Fruit fly (Drosophila melanogaster) S2 (cell line): ENCODE data around the gene Coprox.

Experiments used
- CG8478 ChIP-seq: fragments of >200 bp; optimal IDR thresholded peaks from 2 replicates; lab custom pipeline; 2018
- CTCF ChIP-seq, 2 experiments: fragments of >200 bp; optimal IDR thresholded peaks; 2 replicates each; lab custom pipeline; 2018

Coprox gene

DNA sequence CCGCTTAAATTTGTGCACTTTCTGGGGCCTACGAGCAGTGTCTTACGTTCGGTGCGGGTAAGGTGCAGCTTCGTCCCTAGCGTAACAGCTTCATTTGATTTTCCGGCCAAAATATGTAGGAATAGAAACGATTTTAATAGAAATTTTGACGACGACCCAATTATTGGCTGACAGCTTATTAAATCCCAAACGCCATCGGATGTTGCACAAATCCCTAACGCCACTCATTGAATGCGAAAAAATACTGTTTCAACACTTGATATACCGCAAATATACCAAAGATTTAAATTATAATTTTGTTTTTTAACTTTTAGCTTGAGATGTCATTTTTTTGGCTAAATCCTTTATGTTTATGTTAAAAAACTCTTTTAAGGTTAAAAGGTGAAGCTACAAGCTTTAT lies 19.1 kb upstream of the Coprox start, which contains the start of gene Fgop2:
Gene Fgop2 (minus strand): TSS at position 202 of the 400 bp plus-strand sequence.
- no peak for TF ChIP-seq CTCF (optimal IDR thresholded peaks at IDR 0.05; lab: Kevin White, UChicago)

DNA sequence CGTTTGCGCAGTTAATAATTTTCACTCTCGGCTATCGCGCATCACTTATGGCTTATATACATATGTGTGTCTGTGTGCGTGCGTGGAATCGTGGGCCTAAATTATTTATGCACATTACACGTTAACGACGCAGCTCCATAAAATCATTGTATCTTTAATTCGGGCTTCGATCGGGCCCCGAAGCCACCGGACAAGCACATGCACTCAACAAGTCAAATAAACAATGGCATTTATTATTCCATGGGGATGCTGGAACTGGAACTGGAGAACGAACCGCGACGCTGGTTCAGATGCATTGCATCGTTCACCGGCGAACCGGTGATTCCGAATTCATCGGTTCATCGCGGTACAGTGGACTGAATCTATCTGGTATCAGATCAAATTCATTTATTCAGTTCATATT lies 15.7 kb upstream of the Coprox start, which contains the start of gene ihog:
Gene ihog (minus strand): TSS at position 269 of the 403 bp plus-strand sequence.
- TF ChIP-seq CTCF (optimal IDR thresholded peaks at IDR 0.05; lab: Kevin White, UChicago) (peak in 1 of 2 experiments; percentile 9), CG8478 (lab: Kevin White, UChicago) (no peak)

DNA sequence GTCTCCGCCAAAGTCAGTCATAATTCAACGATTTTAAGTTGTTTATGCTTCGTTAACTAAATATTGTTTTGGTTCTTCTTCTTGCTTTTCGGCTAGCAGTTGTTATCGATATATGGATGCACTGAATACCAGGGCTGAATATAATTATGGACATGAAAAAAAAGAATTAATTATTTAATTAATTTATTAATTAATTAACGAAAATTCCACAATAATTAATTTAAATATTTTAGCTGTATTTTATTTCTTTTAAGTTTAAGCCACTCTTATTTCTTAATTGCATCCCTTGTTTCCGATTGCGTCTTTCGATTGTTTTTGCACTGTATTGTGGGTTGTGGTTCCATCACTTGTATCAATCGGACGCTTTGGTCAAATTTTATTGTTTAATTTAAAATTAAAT lies 14.1 kb upstream of the Coprox start, which contains the start of the genes Gas41 and SA1:
Gene Gas41 (minus strand): TSS at position 112 of the 400 bp plus-strand sequence.
Gene SA1 (plus strand): TSS at position 326 of the 400 bp plus-strand sequence.
- TF ChIP-seq CTCF (optimal IDR thresholded peaks at IDR 0.05; lab: Kevin White, UChicago) (no peak), CG8478 (lab: Kevin White, UChicago) (no peak)

DNA sequence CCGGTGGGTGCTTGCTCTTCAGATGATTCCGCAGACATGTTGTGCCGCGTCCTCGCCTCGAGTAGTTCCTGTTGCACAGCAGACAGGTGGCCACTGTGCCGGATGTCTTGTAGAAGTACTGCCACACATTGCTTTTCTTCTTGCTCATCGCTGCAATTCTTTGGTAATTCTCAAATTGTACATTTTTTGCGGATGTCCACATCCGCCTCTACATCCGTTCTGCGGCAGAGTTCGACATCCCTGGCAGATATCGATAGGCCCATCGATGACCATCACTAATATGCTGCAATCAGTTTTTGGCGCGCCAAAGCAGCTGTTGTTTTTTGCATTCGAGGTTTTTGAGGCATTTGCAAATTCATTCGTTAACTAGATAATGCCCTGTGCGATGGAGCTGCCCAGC lies 7.5 kb upstream of the Coprox start, which contains the start of the genes CG13775 and CG3430:
Gene CG13775 (minus strand): TSS at position 226 of the 400 bp plus-strand sequence.
Gene CG3430 (plus strand): TSS at position 284 of the 400 bp plus-strand sequence.
- TF ChIP-seq CTCF (optimal IDR thresholded peaks at IDR 0.05; lab: Kevin White, UChicago) (no peak), CG8478 (lab: Kevin White, UChicago) (no peak)

DNA sequence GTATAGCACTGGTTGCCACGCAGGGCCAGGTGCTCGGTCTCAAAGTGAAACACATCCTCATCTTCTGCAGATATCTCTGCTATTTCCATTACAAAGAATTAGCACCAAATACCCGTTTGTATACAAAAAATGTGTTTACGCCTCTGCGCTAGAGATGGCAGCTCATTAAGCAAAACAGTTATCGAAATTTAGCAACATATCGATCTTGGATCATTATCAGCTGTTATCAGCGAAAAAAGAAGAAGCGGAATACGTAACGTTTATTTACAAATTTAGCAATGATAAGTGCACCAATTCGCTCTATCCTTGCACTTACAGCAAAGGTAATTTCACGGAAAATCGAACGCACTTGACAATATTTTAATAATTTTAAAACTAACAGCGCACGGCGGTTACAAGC lies 4.1 kb upstream of the Coprox start, which contains the start of the genes Atac1 and Hmgcl:
Gene Atac1 (minus strand): TSS at position 164 of the 400 bp plus-strand sequence.
Gene Hmgcl (plus strand): TSS at position 213 of the 400 bp plus-strand sequence.
- TF ChIP-seq CG8478 (lab: Kevin White, UChicago) (no peak), CTCF (optimal IDR thresholded peaks at IDR 0.05; lab: Kevin White, UChicago) (no peak)

DNA sequence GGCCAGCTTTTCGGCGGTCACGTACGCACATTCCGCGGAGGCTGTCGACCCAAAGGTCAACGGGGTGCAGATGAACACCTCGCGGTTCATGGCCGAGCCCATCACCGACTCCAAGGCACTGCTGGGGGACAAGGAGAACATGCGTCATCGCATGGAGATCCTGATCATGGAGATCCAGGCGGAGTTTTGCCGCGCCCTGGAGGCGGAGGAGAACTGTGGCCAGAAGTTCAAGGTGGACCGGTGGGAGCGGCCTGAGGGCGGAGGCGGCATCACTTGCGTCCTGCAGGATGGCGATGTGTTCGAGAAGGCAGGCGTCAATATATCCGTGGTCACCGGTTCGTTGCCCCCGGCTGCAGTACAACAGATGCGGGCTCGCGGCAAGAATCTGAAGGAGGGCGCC lies 411 bp downstream of the Coprox start:
- TF ChIP-seq CG8478 (lab: Kevin White, UChicago), result no peak

DNA sequence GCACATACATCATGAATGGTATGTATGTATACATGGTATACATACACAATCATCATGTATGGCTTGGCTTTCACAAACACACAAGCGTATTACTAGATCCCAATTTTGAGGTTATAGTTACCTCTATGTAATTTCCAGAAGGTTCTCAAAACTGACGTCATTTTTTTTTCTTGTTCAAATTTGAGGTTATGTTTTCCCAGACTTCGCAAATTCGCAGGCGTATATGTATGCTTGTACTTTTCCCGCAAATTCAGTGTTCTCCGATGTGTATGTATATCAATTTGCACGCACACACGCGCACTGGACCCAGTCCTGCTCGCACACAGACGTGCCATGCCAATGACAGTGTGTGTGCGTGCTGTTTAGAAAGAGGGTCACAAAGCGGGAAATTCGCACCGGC lies 2.1 kb downstream of the Coprox start:
- no peak for TF ChIP-seq CG8478 (lab: Kevin White, UChicago)
- no peak for TF ChIP-seq CTCF (optimal IDR thresholded peaks at IDR 0.05; lab: Kevin White, UChicago)

DNA sequence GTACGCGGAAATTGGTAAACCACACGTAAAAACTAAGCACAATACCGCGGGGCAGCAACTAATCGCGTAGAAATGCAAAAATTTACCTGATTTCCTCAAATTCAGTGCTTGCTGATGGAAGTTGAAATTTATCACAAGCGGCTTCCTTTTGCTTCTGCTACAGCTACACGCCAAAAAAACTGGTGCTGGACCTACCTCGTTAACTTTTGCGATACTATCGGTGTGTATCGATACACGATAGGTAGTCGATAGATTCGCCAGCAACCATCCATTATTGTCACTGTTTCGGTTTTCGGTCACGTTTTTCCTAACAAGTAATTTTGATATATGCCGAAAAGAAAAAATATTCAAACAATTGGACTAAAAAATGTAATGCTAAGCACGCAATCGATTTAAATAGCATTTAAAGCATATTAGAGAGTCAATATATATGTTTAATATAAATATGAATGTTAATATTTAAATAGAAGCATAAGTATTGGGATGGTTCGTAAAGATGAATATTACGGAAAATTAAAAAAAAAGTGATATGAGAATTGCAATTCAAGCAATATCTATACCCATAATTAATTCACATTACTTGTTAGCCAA lies 3.3 kb downstream of the Coprox start, which contains the start of gene Sumo:
Gene Sumo (minus strand): TSS at position 223 of the 591 bp plus-strand sequence.
- no peak for TF ChIP-seq CTCF (optimal IDR thresholded peaks at IDR 0.05; lab: Kevin White, UChicago)
- no peak for TF ChIP-seq CG8478 (lab: Kevin White, UChicago)

DNA sequence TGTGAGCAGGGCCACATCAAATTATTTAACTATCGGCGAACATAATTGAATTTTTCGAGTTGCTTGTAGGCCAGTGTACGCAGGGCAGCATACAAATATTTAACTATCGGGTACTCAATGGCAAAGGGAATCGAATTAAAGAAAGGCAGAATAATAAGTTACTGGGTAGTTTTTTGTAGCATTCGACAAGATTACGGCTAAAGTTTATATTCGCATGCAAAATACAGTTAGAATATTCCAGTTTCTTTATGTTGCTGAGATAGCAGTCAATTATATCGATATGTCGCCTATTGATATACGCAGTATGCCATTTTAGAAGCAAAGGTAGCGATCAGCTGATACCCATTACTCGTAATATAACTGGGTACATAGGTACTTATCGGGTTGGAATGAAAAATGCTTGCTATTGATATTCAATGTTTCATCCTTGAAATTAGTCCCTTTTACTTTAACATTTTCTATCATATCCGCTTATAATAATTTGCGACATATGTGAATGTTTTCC lies 3.8 kb downstream of the Coprox start:
- no peak for TF ChIP-seq CG8478 (lab: Kevin White, UChicago)
- TF ChIP-seq CTCF (optimal IDR thresholded peaks at IDR 0.05; lab: Kevin White, UChicago), result peak; percentile 50

DNA sequence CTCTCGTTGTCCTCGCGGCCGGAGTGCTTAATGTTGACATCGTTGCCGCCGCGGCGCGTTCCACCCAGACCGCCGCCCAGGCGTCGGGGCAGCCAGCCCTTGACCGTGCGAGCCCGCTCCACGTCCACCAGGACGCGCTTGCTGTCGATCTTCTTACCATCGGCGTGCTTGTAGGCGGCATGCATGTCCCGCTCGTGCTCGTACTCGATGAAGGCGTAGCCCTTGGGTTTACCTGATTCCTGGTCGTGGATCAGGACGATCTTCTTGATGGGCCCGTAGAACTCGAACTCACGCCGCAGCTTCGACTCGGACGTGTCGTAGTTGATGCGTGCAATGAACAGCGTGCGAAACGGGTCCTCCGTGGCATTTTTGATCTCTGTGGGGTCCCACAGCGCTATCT lies 6.6 kb downstream of the Coprox start:
- no peak for TF ChIP-seq CG8478 (lab: Kevin White, UChicago)
- no peak for TF ChIP-seq CTCF (optimal IDR thresholded peaks at IDR 0.05; lab: Kevin White, UChicago)

DNA sequence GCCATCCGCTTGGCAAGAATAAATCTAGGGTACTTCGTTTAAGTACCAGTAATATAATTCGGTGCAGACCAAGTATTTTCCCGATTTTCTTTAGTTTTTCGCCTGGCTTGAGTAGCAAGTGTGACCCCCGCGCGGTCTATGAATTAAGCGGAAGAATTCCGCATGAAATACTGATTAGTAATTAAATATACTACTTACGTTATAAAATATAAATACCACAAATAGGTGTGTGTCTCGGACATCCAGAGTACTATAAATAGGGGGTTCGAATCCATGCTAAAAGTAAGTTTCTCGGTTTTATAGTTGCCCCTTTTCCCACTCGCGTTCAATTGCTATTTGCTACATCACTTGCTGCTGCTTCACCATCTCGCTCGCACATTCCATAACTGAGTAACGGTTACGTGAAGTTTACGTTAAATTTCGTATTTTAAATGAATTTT lies 7.4 kb downstream of the Coprox start, which contains the start of gene snRNP-U1-70K:
Gene snRNP-U1-70K (minus strand): TSS at position 141 of the 440 bp plus-strand sequence.
- no peak for TF ChIP-seq CG8478 (lab: Kevin White, UChicago)
- TF ChIP-seq CTCF (optimal IDR thresholded peaks at IDR 0.05; lab: Kevin White, UChicago), result peak; percentile 38 to 72

DNA sequence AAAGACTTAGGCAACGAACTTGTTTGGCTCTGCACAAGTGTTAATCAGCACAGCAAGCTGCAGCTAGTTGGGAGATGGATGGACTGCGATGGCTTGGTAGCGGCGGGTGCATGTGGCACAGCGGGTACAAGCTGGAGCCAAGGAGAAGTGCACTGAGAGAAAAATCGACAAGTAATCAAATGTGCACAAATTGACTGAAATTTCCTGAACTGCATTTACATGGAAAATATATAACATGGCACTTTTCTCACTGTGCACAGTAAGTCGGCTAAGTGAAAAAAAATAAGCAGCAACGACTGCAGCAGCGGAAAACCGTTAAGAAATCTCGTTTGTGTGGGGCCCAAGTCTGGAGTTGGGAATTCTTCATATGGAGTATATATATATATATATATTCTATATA lies 26.9 kb downstream of the Coprox start:
- TF ChIP-seq CTCF (optimal IDR thresholded peaks at IDR 0.05; lab: Kevin White, UChicago), result no peak
- TF ChIP-seq CG8478 (lab: Kevin White, UChicago), result no peak

DNA sequence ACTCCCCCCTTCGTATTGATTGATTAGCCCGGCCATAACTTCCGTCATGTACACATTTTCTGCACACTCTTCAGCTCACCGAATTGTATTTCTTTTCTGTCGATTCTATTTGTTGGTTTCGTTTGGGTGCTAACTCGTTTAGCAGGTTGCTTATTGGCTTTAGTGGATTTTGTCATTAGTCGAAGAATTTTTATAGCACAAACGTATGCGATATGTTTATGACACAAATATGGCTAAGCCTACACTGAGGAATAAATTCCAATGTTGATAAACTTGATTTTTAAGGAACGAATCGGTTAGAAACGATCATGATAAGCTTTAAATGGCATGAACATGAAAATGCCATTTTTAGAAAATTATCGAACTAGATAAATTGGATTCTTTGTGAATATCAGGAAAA lies 34.5 kb downstream of the Coprox start:
- no peak for TF ChIP-seq CG8478 (lab: Kevin White, UChicago)
- no peak for TF ChIP-seq CTCF (optimal IDR thresholded peaks at IDR 0.05; lab: Kevin White, UChicago)

DNA sequence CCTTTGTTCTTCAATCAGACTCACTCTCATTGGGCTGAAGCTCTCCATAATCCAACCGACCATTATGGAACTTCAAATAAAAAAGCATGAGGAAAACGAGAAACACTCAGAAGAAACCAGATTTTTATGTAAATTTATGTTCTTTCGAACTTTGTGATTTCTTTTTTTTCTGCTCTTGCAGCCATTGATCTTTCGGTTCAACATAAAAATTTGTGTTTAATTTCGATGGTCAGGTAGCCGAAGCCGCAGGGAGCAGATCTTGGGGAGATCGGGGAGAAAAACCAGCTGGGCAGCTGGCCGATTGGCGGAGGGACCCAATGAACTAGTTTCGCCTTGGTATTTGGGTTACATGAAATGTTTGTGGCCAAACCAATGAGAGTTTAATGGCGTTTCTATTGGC lies 40.1 kb downstream of the Coprox start:
- no peak for TF ChIP-seq CG8478 (lab: Kevin White, UChicago)
- TF ChIP-seq CTCF (optimal IDR thresholded peaks at IDR 0.05; lab: Kevin White, UChicago), result no peak

DNA sequence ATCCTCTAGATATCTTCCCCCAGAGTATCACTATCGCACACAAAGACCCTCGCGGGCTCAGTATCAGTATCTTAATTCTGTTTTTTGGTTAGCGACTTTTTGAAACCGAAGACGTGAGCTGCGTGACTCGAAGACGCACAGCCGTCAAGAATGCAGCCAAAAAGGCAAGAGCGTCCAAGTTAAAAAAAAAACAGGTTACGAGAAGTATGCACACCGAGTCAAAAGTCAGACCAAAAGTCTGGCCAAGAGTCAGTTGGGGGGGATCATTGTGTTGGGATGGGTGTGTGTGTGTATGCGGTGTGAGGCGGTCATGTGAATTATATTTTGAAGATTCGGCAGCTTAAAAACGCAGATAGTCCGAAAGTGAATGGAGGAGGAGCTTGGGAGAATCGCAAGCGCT lies 41.3 kb downstream of the Coprox start:
- TF ChIP-seq CG8478 (lab: Kevin White, UChicago), result no peak
- no peak for TF ChIP-seq CTCF (optimal IDR thresholded peaks at IDR 0.05; lab: Kevin White, UChicago)
